Worm (Caenorhabditis elegans): Measurements from ENCODE around the gene gro-1.
A peak's percentile ranks its signal among the peaks of the same experiment; 100 is the strongest.

gro-1 gene

ce11 chrIII:5301786-5302268 is 36.9 kb downstream of the gro-1 start, which contains the start of the genes T15B12.2 and F52C9.5:
T15B12.2 (minus strand) TSS chrIII:5301886.
F52C9.5 (plus strand) TSS chrIII:5302218.
- TF ChIP-seq nhr-77 (tag; optimal IDR thresholded peaks at IDR 0.05), result no peak
- TF ChIP-seq lin-13 (GFP tag; optimal IDR thresholded peaks at IDR 0.05), result no peak
- TF ChIP-seq nhr-21 (tag; optimal IDR thresholded peaks at IDR 0.05), result no peak
- no peak for TF ChIP-seq nhr-23 (tag; optimal IDR thresholded peaks at IDR 0.05)
- no peak for TF ChIP-seq alr-1 (tag; optimal IDR thresholded peaks at IDR 0.05)
- no peak for TF ChIP-seq elt-1 (tag; optimal IDR thresholded peaks at IDR 0.05)
- no peak for TF ChIP-seq aly-2 (tag; optimal IDR thresholded peaks at IDR 0.05)
- no peak for TF ChIP-seq unc-55 (GFP tag; optimal IDR thresholded peaks at IDR 0.05)
- TF ChIP-seq lin-11 (tag; optimal IDR thresholded peaks at IDR 0.05), result no peak

ce11 chrIII:5304044-5304443 is 39.1 kb downstream of the gro-1 start:
- TF ChIP-seq nhr-23 (tag; optimal IDR thresholded peaks at IDR 0.05), result no peak
- no peak for TF ChIP-seq mdl-1 (tag; optimal IDR thresholded peaks at IDR 0.05)
- no peak for TF ChIP-seq nhr-12 (tag; optimal IDR thresholded peaks at IDR 0.05)
- no peak for TF ChIP-seq nhr-237 (tag; optimal IDR thresholded peaks at IDR 0.05)
- TF ChIP-seq dmd-4 (tag; optimal IDR thresholded peaks at IDR 0.05), result no peak
- no peak for TF ChIP-seq nhr-21 (tag; optimal IDR thresholded peaks at IDR 0.05)
- TF ChIP-seq sma-3 (GFP tag; optimal IDR thresholded peaks at IDR 0.05), result no peak
- TF ChIP-seq nhr-6 (tag; optimal IDR thresholded peaks at IDR 0.05), result no peak
- TF ChIP-seq snpc-4 (tag; optimal IDR thresholded peaks at IDR 0.05), result no peak
- no peak for TF ChIP-seq mbf-1 (tag; optimal IDR thresholded peaks at IDR 0.05)
- no peak for TF ChIP-seq lin-13 (GFP tag; optimal IDR thresholded peaks at IDR 0.05)
- no peak for TF ChIP-seq alr-1 (tag; optimal IDR thresholded peaks at IDR 0.05)
- no peak for TF ChIP-seq zag-1 (tag; optimal IDR thresholded peaks at IDR 0.05)
- no peak for TF ChIP-seq ama-1 (optimal IDR thresholded peaks at IDR 0.05)

- TF ChIP-seq nhr-129 (tag; optimal IDR thresholded peaks at IDR 0.05), result peak; percentile 69
- peak; percentile 49 for TF ChIP-seq fos-1 (tag; optimal IDR thresholded peaks at IDR 0.05)
- peak; percentile 7 for TF ChIP-seq nhr-21 (tag; optimal IDR thresholded peaks at IDR 0.05)
- TF ChIP-seq egl-27 (tag; optimal IDR thresholded peaks at IDR 0.05), result peak; percentile 29
- TF ChIP-seq blmp-1 (tag; optimal IDR thresholded peaks at IDR 0.05; ENCODE audit: insufficient read depth), result no peak
- TF ChIP-seq gmeb-1 (tag; optimal IDR thresholded peaks at IDR 0.05), result peak; percentile 52
- no peak for TF ChIP-seq zag-1 (tag; optimal IDR thresholded peaks at IDR 0.05)
- peak; percentile 6 for TF ChIP-seq ztf-4 (tag; optimal IDR thresholded peaks at IDR 0.05)
- peak; percentile 46 for TF ChIP-seq lin-13 (GFP tag; optimal IDR thresholded peaks at IDR 0.05)
- peak; percentile 33 for TF ChIP-seq C34F6.9 (tag; optimal IDR thresholded peaks at IDR 0.05)
- no peak for TF ChIP-seq mab-5 (tag; optimal IDR thresholded peaks at IDR 0.05)
- TF ChIP-seq sma-3 (GFP tag; optimal IDR thresholded peaks at IDR 0.05), result peak; percentile 40
- TF ChIP-seq unc-55 (GFP tag; optimal IDR thresholded peaks at IDR 0.05), result peak; percentile 38
- TF ChIP-seq ztf-11 (tag; optimal IDR thresholded peaks at IDR 0.05), result no peak
- peak; percentile 63 for TF ChIP-seq Y55F3AM.14 (GFP tag; optimal IDR thresholded peaks at IDR 0.05)
- no peak for TF ChIP-seq aly-2 (tag; optimal IDR thresholded peaks at IDR 0.05)
- TF ChIP-seq skn-1 (tag; optimal IDR thresholded peaks at IDR 0.05), result no peak
- TF ChIP-seq ama-1 (optimal IDR thresholded peaks at IDR 0.05), result no peak
- no peak for TF ChIP-seq elt-1 (tag; optimal IDR thresholded peaks at IDR 0.05)
- no peak for TF ChIP-seq lin-11 (tag; optimal IDR thresholded peaks at IDR 0.05)
- no peak for TF ChIP-seq elt-3 (tag; optimal IDR thresholded peaks at IDR 0.05)
- peak; percentile 42 for TF ChIP-seq crh-2 (tag; optimal IDR thresholded peaks at IDR 0.05)
- peak; percentile 70 for TF ChIP-seq sma-9 (GFP tag; optimal IDR thresholded peaks at IDR 0.05)
- TF ChIP-seq sma-9 (tag; optimal IDR thresholded peaks at IDR 0.05), result no peak
- TF ChIP-seq unc-62 (GFP tag; optimal IDR thresholded peaks at IDR 0.05), result no peak
- peak; percentile 44 to 58 for TF ChIP-seq lsy-2 (tag; optimal IDR thresholded peaks at IDR 0.05)
Measured at ce11 chrIII:5305725-5306124, 40.8 kb downstream of the gro-1 start.

ce11 chrIII:5308278-5308677 is 43.4 kb downstream of the gro-1 start, which contains the start of gene mog-3:
mog-3 (plus strand) TSS chrIII:5308596.
- peak; percentile 93 for TF ChIP-seq gmeb-1 (tag; optimal IDR thresholded peaks at IDR 0.05)
- TF ChIP-seq sma-9 (GFP tag; optimal IDR thresholded peaks at IDR 0.05), result peak; percentile 74
- no peak for TF ChIP-seq sma-9 (tag; optimal IDR thresholded peaks at IDR 0.05)
- TF ChIP-seq sem-4 (tag; optimal IDR thresholded peaks at IDR 0.05), result no peak
- no peak for TF ChIP-seq nhr-77 (tag; optimal IDR thresholded peaks at IDR 0.05)
- TF ChIP-seq skn-1 (tag; optimal IDR thresholded peaks at IDR 0.05), result no peak
- peak; percentile 76 for TF ChIP-seq unc-55 (GFP tag; optimal IDR thresholded peaks at IDR 0.05)
- TF ChIP-seq lsy-2 (tag; optimal IDR thresholded peaks at IDR 0.05), result peak; percentile 36 to 77
- peak; percentile 20 for TF ChIP-seq nhr-21 (tag; optimal IDR thresholded peaks at IDR 0.05)
- TF ChIP-seq snpc-4 (tag; optimal IDR thresholded peaks at IDR 0.05), result no peak
- peak; percentile 35 for TF ChIP-seq nhr-129 (tag; optimal IDR thresholded peaks at IDR 0.05)
- TF ChIP-seq fos-1 (tag; optimal IDR thresholded peaks at IDR 0.05), result peak; percentile 9
- TF ChIP-seq dmd-4 (tag; optimal IDR thresholded peaks at IDR 0.05), result no peak
- TF ChIP-seq crh-2 (tag; optimal IDR thresholded peaks at IDR 0.05), result peak; percentile 62
- TF ChIP-seq nhr-25 (tag; optimal IDR thresholded peaks at IDR 0.05), result peak; percentile 45
- no peak for TF ChIP-seq nhr-11 (tag; optimal IDR thresholded peaks at IDR 0.05)
- TF ChIP-seq unc-62 (GFP tag; optimal IDR thresholded peaks at IDR 0.05), result no peak
- peak; percentile 52 for TF ChIP-seq lin-11 (tag; optimal IDR thresholded peaks at IDR 0.05)
- TF ChIP-seq F13H6.1 (tag; optimal IDR thresholded peaks at IDR 0.05), result peak; percentile 66
- TF ChIP-seq alr-1 (tag; optimal IDR thresholded peaks at IDR 0.05), result no peak
- TF ChIP-seq ama-1 (optimal IDR thresholded peaks at IDR 0.05), result peak; percentile 54
- no peak for TF ChIP-seq aly-2 (tag; optimal IDR thresholded peaks at IDR 0.05)
- TF ChIP-seq nhr-12 (tag; optimal IDR thresholded peaks at IDR 0.05), result no peak
- TF ChIP-seq C34F6.9 (tag; optimal IDR thresholded peaks at IDR 0.05), result peak; percentile 75
- TF ChIP-seq sma-3 (GFP tag; optimal IDR thresholded peaks at IDR 0.05), result peak; percentile 55
- TF ChIP-seq ztf-1 (GFP tag; conservative IDR thresholded peaks at IDR 0.05), result no peak
- peak; percentile 52 for TF ChIP-seq lin-13 (GFP tag; optimal IDR thresholded peaks at IDR 0.05)
- TF ChIP-seq zag-1 (tag; optimal IDR thresholded peaks at IDR 0.05), result no peak

Data from whole organism, L2 larva.